Worm (Caenorhabditis elegans) whole organism, early embryonic: ENCODE results near the gene nmr-1.

ENCODE experiments used
- flt-1 ChIP-seq: fragments of 200-800 bp; sonication (Bioruptor generic); IDR thresholded peaks from 2 replicates; pipeline ENCODE4 v1.3.6; 2022; ENCODE audit warnings: missing genetic modification characterization, missing compliant biosample characterization
- hmbx-1 ChIP-seq: sonication (generic microtip); optimal IDR thresholded peaks from 2 replicates; lab custom pipeline; 2016; ENCODE audit warnings: mild to moderate bottlenecking, missing genetic modification characterization, missing compliant biosample characterization
- scrt-1 ChIP-seq: fragments of 200-800 bp; sonication (Bioruptor generic); IDR thresholded peaks from 2 replicates; pipeline ENCODE4 v1.3.6; 2022; ENCODE audit warnings: missing genetic modification characterization, missing compliant biosample characterization
- tbx-11 ChIP-seq: fragments of 200-800 bp; sonication (Bioruptor generic); IDR thresholded peaks from 2 replicates; pipeline ENCODE4 v1.3.6; 2022; ENCODE audit warnings: missing genetic modification characterization, missing compliant biosample characterization

DNA sequence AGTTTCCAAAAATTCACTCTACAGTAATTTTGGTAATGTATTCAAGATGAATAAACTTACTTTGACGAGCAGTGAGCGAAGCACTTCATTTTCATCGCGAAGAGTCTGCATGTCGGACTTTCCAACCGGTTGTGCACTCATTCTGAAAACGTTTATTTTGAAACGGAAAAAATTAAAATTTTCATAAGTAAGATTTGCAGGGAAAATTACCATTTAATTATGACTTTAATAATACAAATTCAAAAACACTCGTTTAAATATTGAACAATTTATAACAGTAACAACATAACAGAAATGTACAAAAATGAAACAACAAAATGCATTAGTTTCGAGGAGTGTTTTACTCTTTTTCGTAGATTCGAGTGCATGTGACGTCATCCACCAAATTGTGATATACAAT, 33.9 kb downstream of the nmr-1 start, which contains the start of the genes EEED8.13 and EEED8.18:
- TF ChIP-seq tbx-11 (no peak), scrt-1 (no peak), flt-1 (no peak), hmbx-1 (tag; lab: Kevin White, UChicago) (no peak)
